Fruit fly (Drosophila melanogaster): ENCODE results near the gene Rac1.

The Rac1 gene

dm6 chr3L:1307005-1307632, 4.6 kb upstream of the Rac1 start, which contains the start of the genes Ctr9 and Nt5a (continued):
- 0 out of 2 replicates have a peak, but pooled peaks have one; percentile 6 for TF ChIP-seq CG17328 (GFP tag; IDR thresholded peaks at IDR 0.05)
- TF ChIP-seq Dek (tag; optimal IDR thresholded peaks at IDR 0.05) = no peak
- peak; percentile 44 for TF ChIP-seq CG9215 (GFP tag; IDR thresholded peaks at IDR 0.05)
- TF ChIP-seq Nf-YA (GFP tag; IDR thresholded peaks at IDR 0.05) = no peak
- no peak for TF ChIP-seq CG15073 (GFP tag; optimal IDR thresholded peaks at IDR 0.05)
- no peak for TF ChIP-seq dati (GFP tag; IDR thresholded peaks at IDR 0.05)
- no peak for TF ChIP-seq CG7745 (tag; optimal IDR thresholded peaks at IDR 0.05)
- TF ChIP-seq crc (GFP tag; optimal IDR thresholded peaks at IDR 0.05) = no peak
- TF ChIP-seq caup (GFP tag; optimal IDR thresholded peaks at IDR 0.05; ENCODE audit: severe bottlenecking) = peak; percentile 63
- peak; percentile 2 for TF ChIP-seq CG8089 (GFP tag; optimal IDR thresholded peaks at IDR 0.05)
- TF ChIP-seq jigr1 (GFP tag; IDR thresholded peaks at IDR 0.05) = no peak
- no peak for TF ChIP-seq CG14050 (GFP tag; IDR thresholded peaks at IDR 0.05)
- TF ChIP-seq CG4424 (GFP tag; optimal IDR thresholded peaks at IDR 0.05) = peak; percentile 5
- no peak for TF ChIP-seq CG14441 (GFP tag; IDR thresholded peaks at IDR 0.05)
- TF ChIP-seq CG12942 (GFP tag; optimal IDR thresholded peaks at IDR 0.05) = peak; percentile 14
- TF ChIP-seq Atf-2 (GFP tag; optimal IDR thresholded peaks at IDR 0.05) = no peak
- peak; percentile 79 for TF ChIP-seq tx (GFP tag; optimal IDR thresholded peaks at IDR 0.05)
- TF ChIP-seq CG12104 (GFP tag; optimal IDR thresholded peaks at IDR 0.05) = no peak
- peak; percentile 38 for TF ChIP-seq Mad (GFP tag; optimal IDR thresholded peaks at IDR 0.05)
- TF ChIP-seq CG12071 (GFP tag; optimal IDR thresholded peaks at IDR 0.05) = no peak
- TF ChIP-seq kni (GFP tag; optimal IDR thresholded peaks at IDR 0.05) = peak; percentile 79
- TF ChIP-seq Lhr (GFP tag; optimal IDR thresholded peaks at IDR 0.05) = no peak
- peak; percentile 98 for TF ChIP-seq CG4617 (GFP tag; optimal IDR thresholded peaks at IDR 0.05; ENCODE audit: borderline replicate concordance)
- 0 out of 3 replicates have a peak, but pooled peaks have one; percentile 56 for TF ChIP-seq ken (GFP tag; IDR thresholded peaks at IDR 0.05)
- no peak for TF ChIP-seq gsb (GFP tag; IDR thresholded peaks at IDR 0.05)
- TF ChIP-seq CG3838 (GFP tag; optimal IDR thresholded peaks at IDR 0.05) = no peak
- TF ChIP-seq seq (GFP tag; IDR thresholded peaks at IDR 0.05) = no peak; the same call in 1 of the 2 replicates
- peak; percentile 52 for TF ChIP-seq CG12155 (GFP tag; optimal IDR thresholded peaks at IDR 0.05)
- TF ChIP-seq ERR (GFP tag; optimal IDR thresholded peaks at IDR 0.05) = peak; percentile 68
- no peak for TF ChIP-seq CkIIα-i1 (GFP tag; IDR thresholded peaks at IDR 0.05)
- no peak for TF ChIP-seq CG2199 (GFP tag; IDR thresholded peaks at IDR 0.05)
- peak; percentile 87 for TF ChIP-seq CG13287 (GFP tag; IDR thresholded peaks at IDR 0.05; ENCODE audit: partially characterized antibody)
- TF ChIP-seq stwl (tag; optimal IDR thresholded peaks at IDR 0.05) = peak; percentile 78
- TF ChIP-seq Antp (GFP tag; optimal IDR thresholded peaks at IDR 0.05) = peak; percentile 76
- no peak for TF ChIP-seq CG31441 (GFP tag; IDR thresholded peaks at IDR 0.05)
- no peak for TF ChIP-seq lbe (GFP tag; optimal IDR thresholded peaks at IDR 0.05)
- TF ChIP-seq CG11085 (GFP tag; IDR thresholded peaks at IDR 0.05) = no peak
- TF ChIP-seq Elba2 (GFP tag; optimal IDR thresholded peaks at IDR 0.05) = no peak
- TF ChIP-seq sisA (GFP tag; IDR thresholded peaks at IDR 0.05) = peak; percentile 32
- TF ChIP-seq Scr (GFP tag; IDR thresholded peaks at IDR 0.05; ENCODE audit: partially characterized antibody) = peak; percentile 71
- no peak for TF ChIP-seq hth (optimal IDR thresholded peaks at IDR 0.05)
- TF ChIP-seq pzg (GFP tag; optimal IDR thresholded peaks at IDR 0.05) = peak; percentile 94
- TF ChIP-seq ftz-f1 (GFP tag; optimal IDR thresholded peaks at IDR 0.05) = peak; percentile 33
- no peak for TF ChIP-seq psq (GFP tag; optimal IDR thresholded peaks at IDR 0.05)
- TF ChIP-seq ab (GFP tag; optimal IDR thresholded peaks at IDR 0.05) = no peak
- TF ChIP-seq CG6175 (GFP tag; IDR thresholded peaks at IDR 0.05) = no peak
- TF ChIP-seq Fer2 (tag; optimal IDR thresholded peaks at IDR 0.05) = peak; percentile 60
- TF ChIP-seq CG7987 (GFP tag; optimal IDR thresholded peaks at IDR 0.05) = peak; percentile 42
- TF ChIP-seq Ada2b (GFP tag; IDR thresholded peaks at IDR 0.05) = 0 out of 2 replicates have a peak, but pooled peaks have one; percentile 25
- no peak for TF ChIP-seq CG7271 (tag; optimal IDR thresholded peaks at IDR 0.05)
- TF ChIP-seq NK7.1 (GFP tag; optimal IDR thresholded peaks at IDR 0.05) = peak; percentile 28

Measured in whole organism, embryonic.